Worm (Caenorhabditis elegans): ENCODE results near the gene T05D4.5.
A peak's percentile ranks its signal among the peaks of the same experiment; 100 is the strongest.

ce11 chrIII:13606016-13606530 is 25.4 kb downstream of the T05D4.5 start, which contains the start of gene act-5:
- TF ChIP-seq zag-1 (tag; optimal IDR thresholded peaks at IDR 0.05), result no peak
- TF ChIP-seq ama-1 (optimal IDR thresholded peaks at IDR 0.05), result no peak
- TF ChIP-seq ztf-11 (tag; optimal IDR thresholded peaks at IDR 0.05), result no peak
- no peak for TF ChIP-seq nhr-23 (tag; optimal IDR thresholded peaks at IDR 0.05)
- no peak for TF ChIP-seq nhr-25 (tag; optimal IDR thresholded peaks at IDR 0.05)
- no peak for TF ChIP-seq aly-2 (tag; optimal IDR thresholded peaks at IDR 0.05)
- no peak for TF ChIP-seq blmp-1 (tag; optimal IDR thresholded peaks at IDR 0.05; ENCODE audit: insufficient read depth)
- TF ChIP-seq nhr-11 (tag; optimal IDR thresholded peaks at IDR 0.05), result no peak
- no peak for TF ChIP-seq snpc-4 (tag; optimal IDR thresholded peaks at IDR 0.05)
- peak; percentile 60 for TF ChIP-seq nhr-129 (tag; optimal IDR thresholded peaks at IDR 0.05)
- TF ChIP-seq unc-62 (GFP tag; optimal IDR thresholded peaks at IDR 0.05), result no peak
